Worm (Caenorhabditis elegans) whole organism, young adult: ENCODE data around the gene C49F8.14.

Experiments used
- B0019.2 ChIP-seq: fragments of 200-800 bp; sonication (Bioruptor generic); conservative IDR thresholded peaks from 2 replicates; pipeline ENCODE4 v1.3.6; 2022; ENCODE audit warnings: missing genetic modification reagents, missing genetic modification characterization, missing compliant biosample characterization
- B0035.1 ChIP-seq: sonication (generic microtip); optimal IDR thresholded peaks from 2 replicates; lab custom pipeline; 2016; ENCODE audit warnings: missing genetic modification characterization, mild to moderate bottlenecking, missing compliant biosample characterization, missing genotype, missing genetic modification reagents
- B0336.3 ChIP-seq: fragments of 200-800 bp; sonication (Bioruptor generic); IDR thresholded peaks from 2 replicates; pipeline ENCODE4 v1.3.6; 2022; ENCODE audit warnings: missing genetic modification characterization, missing compliant biosample characterization
- F23B12.7 ChIP-seq: sonication (generic microtip); optimal IDR thresholded peaks from 2 replicates; lab custom pipeline; 2017; ENCODE audit warnings: missing genetic modification characterization, mild to moderate bottlenecking, missing compliant biosample characterization, antibody characterized with exemption, moderate library complexity; ENCODE audit not compliant: insufficient read depth
- F33H1.4 ChIP-seq: fragments of 200-800 bp; sonication (Bioruptor generic); IDR thresholded peaks from 2 replicates; pipeline ENCODE4 v1.3.6; 2022; ENCODE audit warnings: missing genetic modification reagents, missing genetic modification characterization, missing compliant biosample characterization
- F55B11.4 ChIP-seq: sonication (generic microtip); optimal IDR thresholded peaks from 2 replicates; lab custom pipeline; 2016; ENCODE audit warnings: missing compliant biosample characterization, missing genetic modification characterization, borderline replicate concordance; ENCODE audit not compliant: insufficient read depth
- K11D2.4 ChIP-seq: fragments of 200-800 bp; sonication (Bioruptor generic); IDR thresholded peaks from 2 replicates; pipeline ENCODE4 v1.3.6; 2022; ENCODE audit warnings: missing genetic modification reagents, missing genetic modification characterization, missing compliant biosample characterization
- Y53G8AR.9 ChIP-seq: fragments of 200-800 bp; sonication (Bioruptor generic); conservative IDR thresholded peaks from 2 replicates; pipeline ENCODE4 v1.3.6; 2022; ENCODE audit warnings: missing genetic modification reagents, missing genetic modification characterization, missing compliant biosample characterization
- Y67H2A.10 ChIP-seq: fragments of 200-800 bp; sonication (Bioruptor generic); conservative IDR thresholded peaks from 2 replicates; pipeline ENCODE4 v1.3.6; 2022; ENCODE audit warnings: missing genetic modification reagents, missing genetic modification characterization, missing compliant biosample characterization
- Y95B8A.8 ChIP-seq: fragments of 200-800 bp; sonication (Bioruptor generic); IDR thresholded peaks from 2 replicates; pipeline ENCODE4 v1.3.6; 2022; ENCODE audit warnings: missing genetic modification reagents, missing genetic modification characterization, missing compliant biosample characterization
- aptf-2 ChIP-seq: fragments of 200-800 bp; sonication (Bioruptor generic); conservative IDR thresholded peaks from 2 replicates; pipeline ENCODE4 v1.3.6; 2022; ENCODE audit warnings: missing genetic modification reagents, missing genetic modification characterization, missing compliant biosample characterization
- atf-7 ChIP-seq: sonication (generic microtip); optimal IDR thresholded peaks from 2 replicates; lab custom pipeline; 2017; ENCODE audit warnings: mild to moderate bottlenecking, missing genetic modification characterization, missing compliant biosample characterization
- attf-5 ChIP-seq: fragments of 200-800 bp; sonication (Bioruptor generic); optimal IDR thresholded peaks from 2 replicates; lab custom pipeline; 2018; ENCODE audit warnings: mild to moderate bottlenecking, missing genetic modification characterization, missing compliant biosample characterization
- attf-6 ChIP-seq: fragments of 200-800 bp; sonication (Bioruptor generic); IDR thresholded peaks from 2 replicates; pipeline ENCODE4 v1.3.6; 2022; ENCODE audit warnings: missing genetic modification reagents, missing genetic modification characterization, missing compliant biosample characterization
- ceh-27 ChIP-seq: fragments of 200-800 bp; sonication (Bioruptor generic); optimal IDR thresholded peaks from 2 replicates; lab custom pipeline; 2018; ENCODE audit warnings: mild to moderate bottlenecking, missing genetic modification characterization, moderate library complexity, missing compliant biosample characterization
- ceh-91 ChIP-seq: fragments of 200-800 bp; sonication (Bioruptor generic); IDR thresholded peaks from 2 replicates; pipeline ENCODE4 v1.3.6; 2022; ENCODE audit warnings: missing genetic modification reagents, missing genetic modification characterization, missing compliant biosample characterization
- him-1 ChIP-seq: sonication (generic microtip); optimal IDR thresholded peaks from 2 replicates; lab custom pipeline; 2016; ENCODE audit warnings: missing genotype, missing genetic modification reagents, missing genetic modification characterization, missing compliant biosample characterization
- let-607 ChIP-seq, 2 experiments: fragments of 200-800 bp in 1 of 2; sonication (Bioruptor generic) in 1 of 2; sonication (generic microtip) in 1 of 2; optimal IDR thresholded peaks; 2 replicates each; lab custom pipeline; 2016 to 2018; ENCODE audit warnings: mild to moderate bottlenecking in 2 of 2, missing compliant biosample characterization in 2 of 2, missing genetic modification characterization in 2 of 2, moderate library complexity in 2 of 2, missing genotype in 1 of 2
- lin-26 ChIP-seq: fragments of 200-800 bp; sonication (Bioruptor generic); IDR thresholded peaks from 2 replicates; pipeline ENCODE4 v1.3.6; 2022; ENCODE audit warnings: missing genetic modification reagents, missing genetic modification characterization, missing compliant biosample characterization
- lin-40 ChIP-seq: sonication (generic microtip); optimal IDR thresholded peaks from 2 replicates; lab custom pipeline; 2016; ENCODE audit warnings: missing genetic modification characterization, mild to moderate bottlenecking, missing compliant biosample characterization, missing genotype, missing genetic modification reagents
- lin-54 ChIP-seq: fragments of 200-800 bp; sonication (Bioruptor generic); optimal IDR thresholded peaks from 2 replicates; lab custom pipeline; 2018; ENCODE audit warnings: mild to moderate bottlenecking, missing genetic modification characterization, missing compliant biosample characterization
- lsy-27 ChIP-seq: sonication (generic microtip); optimal IDR thresholded peaks from 2 replicates; lab custom pipeline; 2017; ENCODE audit warnings: missing genetic modification characterization, mild to moderate bottlenecking, missing compliant biosample characterization, antibody characterized with exemption, missing genotype, borderline replicate concordance; ENCODE audit not compliant: insufficient read depth
- madf-3 ChIP-seq: fragments of 200-800 bp; sonication (Bioruptor generic); IDR thresholded peaks from 2 replicates; pipeline ENCODE4 v1.3.6; 2022; ENCODE audit warnings: missing genetic modification reagents, missing genetic modification characterization, missing compliant biosample characterization
- madf-6 ChIP-seq: fragments of 200-800 bp; sonication (Bioruptor generic); IDR thresholded peaks from 2 replicates; pipeline ENCODE4 v1.3.6; 2022; ENCODE audit warnings: missing genetic modification reagents, missing genetic modification characterization, missing compliant biosample characterization
- madf-8 ChIP-seq: fragments of 200-800 bp; sonication (Bioruptor generic); conservative IDR thresholded peaks from 2 replicates; pipeline ENCODE4 v1.3.6; 2022; ENCODE audit warnings: missing genetic modification reagents, missing genetic modification characterization, missing compliant biosample characterization
- mes-4 ChIP-seq: sonication (generic microtip); optimal IDR thresholded peaks from 2 replicates; lab custom pipeline; 2016; ENCODE audit warnings: missing genotype, missing genetic modification characterization, missing compliant biosample characterization
- pbrm-1 ChIP-seq: fragments of 200-800 bp; sonication (Bioruptor generic); IDR thresholded peaks from 2 replicates; pipeline ENCODE4 v1.3.6; 2022; ENCODE audit warnings: missing genetic modification reagents, missing genetic modification characterization, missing compliant biosample characterization
- pha-4 ChIP-seq: fragments of 150-350 bp; sonication (generic microtip); optimal IDR thresholded peaks from 2 replicates; lab custom pipeline; 2014; ENCODE audit warnings: missing biosample characterization, missing genetic modification reagents, missing genetic modification characterization
- rpc-1 ChIP-seq, 2 experiments: fragments of 150-350 bp in 1 of 2; sonication (generic microtip) in 1 of 2; optimal IDR thresholded peaks; 2 replicates each; lab custom pipeline; 2014 to 2018; ENCODE audit warnings: missing biosample characterization in 1 of 2, missing genetic modification characterization in 1 of 2, missing genetic modification reagents in 1 of 2, missing genotype in 1 of 2
- tbp1 ChIP-seq: fragments of 200-800 bp; sonication (Bioruptor generic); optimal IDR thresholded peaks from 2 replicates; lab custom pipeline; 2018; ENCODE audit warnings: mild to moderate bottlenecking, missing genetic modification characterization, missing compliant biosample characterization
- unc-130 ChIP-seq: sonication (generic microtip); optimal IDR thresholded peaks from 2 replicates; lab custom pipeline; 2016; ENCODE audit warnings: missing genetic modification reagents, missing genetic modification characterization, missing compliant biosample characterization
- zim-3 ChIP-seq: sonication (generic microtip); optimal IDR thresholded peaks from 2 replicates; lab custom pipeline; 2017; ENCODE audit warnings: mild to moderate bottlenecking, missing genetic modification characterization, moderate library complexity, missing compliant biosample characterization
- ztf-18 ChIP-seq: sonication (generic microtip); optimal IDR thresholded peaks from 2 replicates; lab custom pipeline; 2016; ENCODE audit warnings: missing genotype, mild to moderate bottlenecking, missing genetic modification characterization, missing compliant biosample characterization
- ztf-22 ChIP-seq: fragments of 200-800 bp; sonication (Bioruptor generic); optimal IDR thresholded peaks from 2 replicates; lab custom pipeline; 2018; ENCODE audit warnings: mild to moderate bottlenecking, missing genetic modification characterization, moderate library complexity, missing compliant biosample characterization
- ztf-25 ChIP-seq: fragments of 200-800 bp; sonication (Bioruptor generic); IDR thresholded peaks from 2 replicates; pipeline ENCODE4 v1.3.6; 2022; ENCODE audit warnings: missing genetic modification reagents, missing genetic modification characterization, missing compliant biosample characterization
- ztf-26 ChIP-seq: sonication (generic microtip); optimal IDR thresholded peaks from 2 replicates; lab custom pipeline; 2017; ENCODE audit warnings: missing genetic modification characterization, missing compliant biosample characterization
- ztf-3 ChIP-seq: fragments of 200-800 bp; sonication (Bioruptor generic); optimal IDR thresholded peaks from 2 replicates; lab custom pipeline; 2018; ENCODE audit warnings: mild to moderate bottlenecking, missing genetic modification characterization, missing compliant biosample characterization

The C49F8.14 gene

ce11 chrX:13394971-13395370 lies 18.2 kb upstream of the C49F8.14 start, which contains the start of gene irld-2:
Gene irld-2, minus strand, starts transcription at chrX:13395071.
- TF ChIP-seq attf-6 (GFP tag; lab: Robert Waterston, UW) (no peak), lin-26 (GFP tag; lab: Robert Waterston, UW) (no peak), him-1 (no peak), zim-3 (tag; lab: Kevin White, UChicago) (no peak), lsy-27 (no peak), ztf-3 (GFP tag; lab: Kevin White, UChicago) (no peak), aptf-2 (GFP tag; lab: Robert Waterston, UW) (no peak), lin-54 (GFP tag; lab: Kevin White, UChicago) (no peak), tbp1 (GFP tag; lab: Kevin White, UChicago) (no peak), B0336.3 (GFP tag; lab: Robert Waterston, UW) (no peak), ztf-25 (GFP tag; lab: Robert Waterston, UW) (no peak), F55B11.4 (tag; lab: Kevin White, UChicago) (no peak)

- TF ChIP-seq madf-6 (GFP tag; lab: Robert Waterston, UW) (no peak), ceh-91 (no peak), ceh-27 (GFP tag; lab: Kevin White, UChicago) (no peak), K11D2.4 (GFP tag; lab: Robert Waterston, UW) (no peak), ztf-3 (GFP tag; lab: Kevin White, UChicago) (no peak), ztf-22 (GFP tag; lab: Kevin White, UChicago) (no peak), B0035.1 (tag; lab: Kevin White, UChicago) (no peak), F23B12.7 (tag; lab: Kevin White, UChicago) (no peak), rpc-1 (optimal IDR thresholded peaks at IDR 0.05; lab: Kevin White, UChicago) (no peak), rpc-1 (tag; optimal IDR thresholded peaks at IDR 0.05; lab: Kevin White, UChicago) (no peak), F55B11.4 (tag; lab: Kevin White, UChicago) (no peak), pha-4 (tag; lab: Kevin White, UChicago) (no peak), mes-4 (tag; lab: Kevin White, UChicago) (no peak), madf-8 (no peak), Y67H2A.10 (GFP tag; lab: Robert Waterston, UW) (no peak), ztf-18 (no peak), F33H1.4 (GFP tag; lab: Robert Waterston, UW) (no peak), pbrm-1 (GFP tag; lab: Robert Waterston, UW) (no peak)
- TF ChIP-seq, all 124 proteins: peak for 0
These were observed 12.1 kb upstream of the C49F8.14 start for ce11 chrX:13388829-13389228.

- TF ChIP-seq Y95B8A.8 (GFP tag; lab: Robert Waterston, UW): no peak
- peak in 1 of 2 experiments; percentile 63 for TF ChIP-seq let-607 (tag; optimal IDR thresholded peaks at IDR 0.05; lab: Kevin White, UChicago)
These were observed 10.8 kb upstream of the C49F8.14 start, which contains the start of gene C49F8.3 for ce11 chrX:13387497-13387953. Gene C49F8.3, minus strand, starts transcription at chrX:13387547.

- no peak for TF ChIP-seq attf-5
- TF ChIP-seq lin-40: no peak
- TF ChIP-seq ztf-26 (tag; lab: Kevin White, UChicago): no peak
- no peak for TF ChIP-seq madf-3
- TF ChIP-seq Y53G8AR.9 (GFP tag; lab: Robert Waterston, UW): no peak
- TF ChIP-seq unc-130 (GFP tag; lab: Kevin White, UChicago): no peak
- TF ChIP-seq F23B12.7 (tag; lab: Kevin White, UChicago): no peak
- no peak for TF ChIP-seq atf-7 (tag; lab: Kevin White, UChicago)
- no peak for TF ChIP-seq B0019.2
These were observed 8.0 kb upstream of the C49F8.14 start for ce11 chrX:13384743-13385142.
